Worm (Caenorhabditis elegans): ENCODE results near the gene dmsr-15.

ce11 chrV:6854711-6855110 is 26.0 kb upstream of the dmsr-15 start, which contains the start of gene gpa-10:
- TF ChIP-seq ama-1 (optimal IDR thresholded peaks at IDR 0.05) (no peak), ama-1 (GFP tag; optimal IDR thresholded peaks at IDR 0.05) (no peak), hsf-1 (GFP tag; IDR thresholded peaks at IDR 0.05) (no peak), tlf-1 (GFP tag; optimal IDR thresholded peaks at IDR 0.05) (no peak), lsl-1 (GFP tag; optimal IDR thresholded peaks at IDR 0.05) (no peak), attf-3 (GFP tag; conservative IDR thresholded peaks at IDR 0.05) (no peak), sptf-2 (GFP tag; optimal IDR thresholded peaks at IDR 0.05) (no peak), madf-6 (GFP tag; IDR thresholded peaks at IDR 0.05) (no peak), F57C9.4 (tag; optimal IDR thresholded peaks at IDR 0.05) (no peak), snpc-4 (GFP tag; optimal IDR thresholded peaks at IDR 0.05) (no peak), snpc-4 (tag; optimal IDR thresholded peaks at IDR 0.05) (no peak)
